Fruit fly (Drosophila melanogaster) whole organism, embryonic: ENCODE measurements around the gene CG1494.

Experiments used
- CG10366 ChIP-seq: fragments of 200-800 bp; sonication (Bioruptor generic); IDR thresholded peaks from 2 replicates; pipeline ENCODE4 v1.3.6; 2022; ENCODE audit warnings: missing biosample characterization, missing genetic modification characterization
- CG10565 ChIP-seq: fragments of 200-800 bp; sonication (Bioruptor generic); optimal IDR thresholded peaks from 3 replicates; lab custom pipeline; 2016; ENCODE audit warnings: missing biosample characterization, mild to moderate bottlenecking, missing genetic modification characterization
- CG14014 ChIP-seq: fragments of 200-800 bp; sonication (Bioruptor generic); IDR thresholded peaks from 2 replicates; pipeline ENCODE4 v1.3.6; 2022; ENCODE audit warnings: missing biosample characterization, missing genetic modification characterization
- CG15696 ChIP-seq: fragments of 200-800 bp; sonication (Bioruptor generic); optimal IDR thresholded peaks from 2 replicates; lab custom pipeline; 2019; ENCODE audit warnings: missing biosample characterization, mild to moderate bottlenecking, missing genetic modification characterization, moderate library complexity
- CG1602 ChIP-seq: fragments of 200-800 bp; sonication (Bioruptor generic); optimal IDR thresholded peaks from 3 replicates; lab custom pipeline; 2016; ENCODE audit warnings: missing biosample characterization, missing genetic modification characterization
- CG16815 ChIP-seq: fragments of 200-800 bp; sonication (Bioruptor generic); optimal IDR thresholded peaks from 3 replicates; lab custom pipeline; 2017; ENCODE audit warnings: missing biosample characterization, mild to moderate bottlenecking, missing genetic modification characterization
- CG17361 ChIP-seq: fragments of 200-800 bp; sonication (Bioruptor generic); IDR thresholded peaks from 3 replicates; pipeline ENCODE4 v1.3.6; 2022; ENCODE audit warnings: missing biosample characterization, missing genetic modification characterization
- CG17829 ChIP-seq: fragments of 200-800 bp; optimal IDR thresholded peaks from 2 replicates; lab custom pipeline; 2019; ENCODE audit warnings: missing biosample characterization, mild to moderate bottlenecking, missing genetic modification characterization, moderate library complexity
- CG18476 ChIP-seq: fragments of 200-800 bp; sonication (Bioruptor generic); optimal IDR thresholded peaks from 2 replicates; lab custom pipeline; 2016; ENCODE audit warnings: missing biosample characterization, mild to moderate bottlenecking, missing genetic modification characterization
- CG18619 ChIP-seq: fragments of 200-800 bp; sonication (Bioruptor generic); optimal IDR thresholded peaks from 3 replicates; lab custom pipeline; 2017; ENCODE audit warnings: missing biosample characterization, mild to moderate bottlenecking, missing genetic modification characterization
- CG2129 ChIP-seq: fragments of 200-800 bp; sonication (Bioruptor generic); IDR thresholded peaks from 2 replicates; pipeline ENCODE4 v1.3.6; 2022; ENCODE audit warnings: missing biosample characterization, missing genetic modification characterization; ENCODE audit not compliant: partially characterized antibody
- CG2712 ChIP-seq: fragments of 200-800 bp; optimal IDR thresholded peaks from 3 replicates; lab custom pipeline; 2019; ENCODE audit warnings: missing biosample characterization, mild to moderate bottlenecking, missing genetic modification characterization, moderate library complexity
- CG4424 ChIP-seq: fragments of 200-800 bp; sonication (Bioruptor generic); optimal IDR thresholded peaks from 3 replicates; lab custom pipeline; 2016; ENCODE audit warnings: missing biosample characterization, missing genetic modification characterization
- CG4854 ChIP-seq: fragments of 200-800 bp; sonication (Bioruptor generic); optimal IDR thresholded peaks from 2 replicates; lab custom pipeline; 2016; ENCODE audit warnings: missing biosample characterization, missing genetic modification characterization, inconsistent platforms
- CG7556 ChIP-seq: fragments of 200-800 bp; sonication (Bioruptor generic); optimal IDR thresholded peaks from 2 replicates; lab custom pipeline; 2017; ENCODE audit warnings: missing biosample characterization, mild to moderate bottlenecking, missing genetic modification characterization
- CG7745 ChIP-seq: fragments of 200-800 bp; sonication (Bioruptor generic); optimal IDR thresholded peaks from 2 replicates; lab custom pipeline; 2018; ENCODE audit warnings: missing biosample characterization, mild to moderate bottlenecking, missing genetic modification characterization, moderate library complexity
- CG8388 ChIP-seq: fragments of 200-800 bp; sonication (Bioruptor generic); optimal IDR thresholded peaks from 2 replicates; lab custom pipeline; 2019; ENCODE audit warnings: missing biosample characterization, mild to moderate bottlenecking, missing genetic modification characterization, moderate library complexity
- CG9817 ChIP-seq: fragments of 200-800 bp; sonication (Bioruptor generic); optimal IDR thresholded peaks from 2 replicates; lab custom pipeline; 2018; ENCODE audit warnings: missing biosample characterization, mild to moderate bottlenecking, missing genetic modification characterization, moderate library complexity
- CoRest ChIP-seq: fragments of 200-800 bp; sonication (Bioruptor generic); optimal IDR thresholded peaks from 3 replicates; lab custom pipeline; 2018; ENCODE audit warnings: missing biosample characterization, mild to moderate bottlenecking, missing genetic modification characterization, moderate library complexity
- Dip2 ChIP-seq: fragments of 200-800 bp; sonication (Bioruptor generic); IDR thresholded peaks from 2 replicates; pipeline ENCODE4 v1.3.6; 2022; ENCODE audit warnings: missing biosample characterization, missing genetic modification characterization
- Dp ChIP-seq: fragments of 200-800 bp; sonication (Bioruptor generic); optimal IDR thresholded peaks from 2 replicates; lab custom pipeline; 2018; ENCODE audit warnings: missing biosample characterization, mild to moderate bottlenecking, missing genetic modification characterization, moderate library complexity
- E2f1 ChIP-seq: fragments of 200-800 bp; sonication (Bioruptor generic); IDR thresholded peaks from 2 replicates; pipeline ENCODE4 v1.3.6; 2022; ENCODE audit warnings: missing biosample characterization, missing genetic modification characterization
- ERR ChIP-seq: fragments of 200-800 bp; sonication (Bioruptor generic); optimal IDR thresholded peaks from 2 replicates; lab custom pipeline; 2016; ENCODE audit warnings: missing biosample characterization, missing genetic modification characterization
- GATAe ChIP-seq: fragments of 200-800 bp; sonication (Bioruptor generic); conservative IDR thresholded peaks from 2 replicates; pipeline ENCODE4 v1.3.6; 2022; ENCODE audit warnings: missing biosample characterization, missing genetic modification characterization
- H15 ChIP-seq: fragments of 200-800 bp; sonication (Bioruptor generic); IDR thresholded peaks from 3 replicates; pipeline ENCODE4 v1.3.6; 2022; ENCODE audit warnings: missing biosample characterization, missing genetic modification characterization
- Nf-YC ChIP-seq: fragments of 200-800 bp; optimal IDR thresholded peaks from 3 replicates; lab custom pipeline; 2019; ENCODE audit warnings: missing biosample characterization, mild to moderate bottlenecking, missing genetic modification characterization, moderate library complexity
- Oaz ChIP-seq: fragments of 200-800 bp; sonication (Bioruptor generic); IDR thresholded peaks from 2 replicates; pipeline ENCODE4 v1.3.6; 2022; ENCODE audit warnings: missing biosample characterization, missing genetic modification characterization
- Sox100B ChIP-seq: fragments of 200-800 bp; sonication (Bioruptor generic); optimal IDR thresholded peaks from 3 replicates; lab custom pipeline; 2018; ENCODE audit warnings: missing biosample characterization, mild to moderate bottlenecking, missing genetic modification characterization
- aop ChIP-seq: fragments of 200-800 bp; sonication (Bioruptor generic); IDR thresholded peaks from 2 replicates; pipeline ENCODE4 v1.3.6; 2022; ENCODE audit warnings: missing biosample characterization, missing genetic modification characterization
- bsh ChIP-seq, 2 experiments: fragments of 200-800 bp; sonication (Bioruptor generic); optimal IDR thresholded peaks; 2 replicates each; lab custom pipeline; 2017 to 2018; ENCODE audit warnings: mild to moderate bottlenecking in 2 of 2, missing biosample characterization in 2 of 2, missing genetic modification characterization in 2 of 2, moderate library complexity in 1 of 2
- chn ChIP-seq: fragments of 200-800 bp; sonication (Bioruptor generic); optimal IDR thresholded peaks from 2 replicates; lab custom pipeline; 2016; ENCODE audit warnings: missing biosample characterization, missing genetic modification characterization
- crol ChIP-seq: fragments of 200-800 bp; sonication (Bioruptor generic); IDR thresholded peaks from 2 replicates; pipeline ENCODE4 v1.3.6; 2022; ENCODE audit warnings: missing biosample characterization, missing genetic modification characterization
- dpn ChIP-seq, 2 experiments: fragments of 200-800 bp; sonication (Bioruptor generic); optimal IDR thresholded peaks; 3 replicates each; lab custom pipeline; 2016; ENCODE audit warnings: missing biosample characterization in 2 of 2, missing genetic modification characterization in 2 of 2
- gt ChIP-seq: fragments of 200-800 bp; sonication (Bioruptor generic); IDR thresholded peaks from 2 replicates; pipeline ENCODE4 v1.3.6; 2022; ENCODE audit warnings: missing biosample characterization, missing genetic modification characterization
- hbn ChIP-seq: fragments of 200-800 bp; sonication (Bioruptor generic); IDR thresholded peaks from 2 replicates; pipeline ENCODE4 v1.3.6; 2022; ENCODE audit warnings: missing biosample characterization, missing genetic modification characterization; ENCODE audit not compliant: partially characterized antibody
- kni ChIP-seq: fragments of 200-800 bp; sonication (Bioruptor generic); optimal IDR thresholded peaks from 3 replicates; lab custom pipeline; 2017; ENCODE audit warnings: mild to moderate bottlenecking, missing biosample characterization, missing genetic modification reagents, missing genetic modification characterization
- lov ChIP-seq, 2 experiments: fragments of 200-800 bp in 1 of 2; fragments of >200 bp in 1 of 2; sonication (Bioruptor generic) in 1 of 2; IDR thresholded peaks in 1 of 2; optimal IDR thresholded peaks in 1 of 2; 2 replicates in 1 of 2; 3 replicates in 1 of 2; pipeline versions ENCODE4 v1.3.6 to Lab custom; 2017 to 2022; ENCODE audit warnings: missing biosample characterization in 1 of 2, missing genetic modification characterization in 1 of 2
- mld ChIP-seq: fragments of 200-800 bp; sonication (Bioruptor generic); IDR thresholded peaks from 3 replicates; pipeline ENCODE4 v1.3.6; 2022; ENCODE audit warnings: missing biosample characterization, missing genetic modification characterization; ENCODE audit not compliant: partially characterized antibody
- nau ChIP-seq: fragments of 200-800 bp; sonication (Bioruptor generic); optimal IDR thresholded peaks from 3 replicates; lab custom pipeline; 2017; ENCODE audit warnings: missing biosample characterization, mild to moderate bottlenecking, missing genetic modification characterization, missing genetic modification reagents
- run ChIP-seq: fragments of 200-800 bp; sonication (Bioruptor generic); optimal IDR thresholded peaks from 3 replicates; lab custom pipeline; 2018; ENCODE audit warnings: missing biosample characterization, mild to moderate bottlenecking, missing genetic modification characterization
- scrt ChIP-seq: fragments of 200-800 bp; sonication (Bioruptor generic); optimal IDR thresholded peaks from 2 replicates; lab custom pipeline; 2018; ENCODE audit warnings: missing biosample characterization, mild to moderate bottlenecking, missing genetic modification characterization, moderate library complexity
- sd ChIP-seq: fragments of 200-800 bp; sonication (Bioruptor generic); optimal IDR thresholded peaks from 3 replicates; lab custom pipeline; 2018; ENCODE audit warnings: missing biosample characterization, mild to moderate bottlenecking, missing genetic modification characterization, moderate library complexity
- sisA ChIP-seq: fragments of 200-800 bp; sonication (Bioruptor generic); IDR thresholded peaks from 2 replicates; pipeline ENCODE4 v1.3.6; 2022; ENCODE audit warnings: missing biosample characterization, missing genetic modification characterization
- slbo ChIP-seq: fragments of 200-800 bp; sonication (Bioruptor generic); IDR thresholded peaks from 2 replicates; pipeline ENCODE4 v1.3.6; 2022; ENCODE audit warnings: missing biosample characterization, missing genetic modification characterization
- tll ChIP-seq, 2 experiments: fragments of 200-800 bp in 1 of 2; fragments of >200 bp in 1 of 2; sonication (Bioruptor generic) in 1 of 2; optimal IDR thresholded peaks; 2 replicates each; lab custom pipeline; 2017 to 2019; ENCODE audit warnings: missing biosample characterization in 2 of 2, missing genetic modification characterization in 2 of 2, mild to moderate bottlenecking in 1 of 2, moderate library complexity in 1 of 2
- tna ChIP-seq: fragments of 200-800 bp; sonication (Bioruptor generic); IDR thresholded peaks from 2 replicates; pipeline ENCODE4 v1.3.6; 2022; ENCODE audit warnings: missing biosample characterization, missing genetic modification characterization; ENCODE audit not compliant: partially characterized antibody
- zfh1 ChIP-seq: fragments of 200-800 bp; sonication (Bioruptor generic); IDR thresholded peaks from 3 replicates; pipeline ENCODE4 v1.3.6; 2022; ENCODE audit warnings: missing biosample characterization, missing genetic modification characterization
- zfh2 ChIP-seq: fragments of 200-800 bp; sonication (Bioruptor generic); optimal IDR thresholded peaks from 2 replicates; lab custom pipeline; 2016; ENCODE audit warnings: missing biosample characterization, missing genetic modification characterization

The CG1494 gene

dm6 chrX:21323933-21324688 is 39.0 kb downstream of the CG1494 start, which contains the start of the genes Dd and CG1486 (continued):
- TF ChIP-seq CG4854 (GFP tag; lab: Kevin White, UChicago) (no peak), H15 (GFP tag; lab: Robert Waterston, UW) (no peak), gt (GFP tag; lab: Robert Waterston, UW) (no peak), Dp (peak; percentile 22), Dip2 (GFP tag; lab: Robert Waterston, UW) (no peak), CG17829 (peak; percentile 35), mld (peak; percentile 78; the same call in 2 of the 3 replicates), CG14014 (GFP tag; lab: Robert Waterston, UW) (no peak), CG10565 (GFP tag; lab: Kevin White, UChicago) (no peak), ERR (GFP tag; lab: Kevin White, UChicago) (no peak), tna (GFP tag; lab: Robert Waterston, UW) (peak; percentile 73), run (no peak), tll (GFP tag; optimal IDR thresholded peaks at IDR 0.05; lab: Kevin White, UChicago) (no peak), GATAe (no peak), sisA (GFP tag; lab: Robert Waterston, UW) (no peak), CG15696 (no peak), Oaz (GFP tag; lab: Robert Waterston, UW) (no peak), CG8388 (GFP tag; lab: Kevin White, UChicago) (no peak), CG17361 (GFP tag; lab: Robert Waterston, UW) (no peak), hbn (GFP tag; lab: Robert Waterston, UW) (peak; percentile 74), E2f1 (GFP tag; lab: Robert Waterston, UW) (no peak), zfh2 (GFP tag; lab: Kevin White, UChicago) (no peak), CG2712 (tag; lab: Kevin White, UChicago) (peak; percentile 32), CG10366 (GFP tag; lab: Robert Waterston, UW) (no peak), CoRest (tag; lab: Kevin White, UChicago) (peak; percentile 37), nau (GFP tag; lab: Kevin White, UChicago) (no peak), Nf-YC (tag; lab: Kevin White, UChicago) (peak; percentile 47), lov (optimal IDR thresholded peaks at IDR 0.05; lab: Kevin White, UChicago) (no peak), lov (GFP tag; IDR thresholded peaks at IDR 0.05; lab: Robert Waterston, UW) (no peak), bsh (GFP tag; optimal IDR thresholded peaks at IDR 0.05; lab: Kevin White, UChicago) (peak in 1 of 2 experiments; percentile 59), Sox100B (no peak), chn (GFP tag; lab: Kevin White, UChicago) (peak; percentile 37), CG7556 (GFP tag; lab: Kevin White, UChicago) (no peak), CG18476 (GFP tag; lab: Kevin White, UChicago) (no peak), CG9817 (tag; lab: Kevin White, UChicago) (peak; percentile 16), slbo (peak; percentile 7; the same call in 1 of the 2 replicates), kni (GFP tag; lab: Kevin White, UChicago) (no peak), scrt (GFP tag; lab: Kevin White, UChicago) (no peak), CG7745 (no peak), dpn (GFP tag; optimal IDR thresholded peaks at IDR 0.05; lab: Kevin White, UChicago) (peak in 1 of 2 experiments; percentile 1), aop (GFP tag; lab: Robert Waterston, UW) (no peak), zfh1 (GFP tag; lab: Robert Waterston, UW) (no peak), sd (tag; lab: Kevin White, UChicago) (no peak), CG18619 (GFP tag; lab: Kevin White, UChicago) (no peak), CG4424 (GFP tag; lab: Kevin White, UChicago) (peak; percentile 3), CG16815 (GFP tag; lab: Kevin White, UChicago) (no peak), CG1602 (GFP tag; lab: Kevin White, UChicago) (no peak), crol (GFP tag; lab: Robert Waterston, UW) (no peak), CG2129 (peak; percentile 76)
